Worm (Caenorhabditis elegans) whole organism, late embryonic: ENCODE measurements around the gene ddx-15.

ENCODE experiments used
- C08G9.2 ChIP-seq: sonication (generic microtip); optimal IDR thresholded peaks from 2 replicates; lab custom pipeline; 2016; ENCODE audit warnings: mild to moderate bottlenecking, missing genetic modification characterization, moderate library complexity, missing compliant biosample characterization
- F13H6.1 ChIP-seq: sonication (generic microtip); optimal IDR thresholded peaks from 2 replicates; lab custom pipeline; 2016; ENCODE audit warnings: missing genetic modification characterization, missing compliant biosample characterization
- K02D7.2 ChIP-seq: sonication (generic microtip); optimal IDR thresholded peaks from 2 replicates; lab custom pipeline; 2017; ENCODE audit warnings: mild to moderate bottlenecking, missing genetic modification characterization, missing compliant biosample characterization
- K09A11.1 ChIP-seq: sonication (generic microtip); optimal IDR thresholded peaks from 2 replicates; lab custom pipeline; 2017; ENCODE audit warnings: antibody characterized with exemption, mild to moderate bottlenecking, missing genetic modification characterization, missing compliant biosample characterization; ENCODE audit not compliant: insufficient read depth
- Y22D7AL.16 ChIP-seq: sonication (generic microtip); optimal IDR thresholded peaks from 2 replicates; lab custom pipeline; 2016; ENCODE audit warnings: missing genetic modification characterization, missing compliant biosample characterization
- ahr-1 ChIP-seq: sonication (generic microtip); optimal IDR thresholded peaks from 2 replicates; lab custom pipeline; 2016; ENCODE audit warnings: missing genetic modification characterization, missing compliant biosample characterization
- ama-1 ChIP-seq: fragments of 150-350 bp; optimal IDR thresholded peaks from 2 replicates; lab custom pipeline; 2014
- ceh-14 ChIP-seq: sonication (generic microtip); optimal IDR thresholded peaks from 2 replicates; lab custom pipeline; 2016; ENCODE audit warnings: missing genotype, missing genetic modification characterization, missing compliant biosample characterization
- ceh-19 ChIP-seq: fragments of 200-800 bp; sonication (Bioruptor generic); optimal IDR thresholded peaks from 2 replicates; lab custom pipeline; 2018; ENCODE audit warnings: mild to moderate bottlenecking, missing genetic modification characterization, missing compliant biosample characterization
- ceh-45 ChIP-seq: fragments of 200-800 bp; sonication (Bioruptor generic); IDR thresholded peaks from 2 replicates; pipeline ENCODE4 v1.3.6; 2022; ENCODE audit warnings: missing genetic modification reagents, missing genetic modification characterization, missing compliant biosample characterization
- ceh-48 ChIP-seq: sonication (generic microtip); optimal IDR thresholded peaks from 2 replicates; lab custom pipeline; 2016; ENCODE audit warnings: missing genetic modification characterization, inconsistent platforms, missing compliant biosample characterization
- che-1 ChIP-seq: sonication (generic microtip); optimal IDR thresholded peaks from 2 replicates; lab custom pipeline; 2016; ENCODE audit warnings: mild to moderate bottlenecking, missing genetic modification characterization, missing compliant biosample characterization
- ets-4 ChIP-seq: sonication (generic microtip); optimal IDR thresholded peaks from 2 replicates; lab custom pipeline; 2016; ENCODE audit warnings: missing genetic modification characterization, missing compliant biosample characterization
- eyg-1 ChIP-seq: sonication (generic microtip); optimal IDR thresholded peaks from 2 replicates; lab custom pipeline; 2016; ENCODE audit warnings: missing genotype, missing genetic modification characterization, missing compliant biosample characterization
- fax-1 ChIP-seq: sonication (generic microtip); optimal IDR thresholded peaks from 2 replicates; lab custom pipeline; 2016; ENCODE audit warnings: missing genotype, missing genetic modification characterization, missing compliant biosample characterization
- fkh-10 ChIP-seq: fragments of 150-350 bp; optimal IDR thresholded peaks from 2 replicates; lab custom pipeline; 2014; ENCODE audit warnings: missing biosample characterization, missing genetic modification reagents, missing genetic modification characterization
- hlh-15 ChIP-seq: sonication (generic microtip); optimal IDR thresholded peaks from 2 replicates; lab custom pipeline; 2016; ENCODE audit warnings: missing genetic modification characterization, missing compliant biosample characterization
- hlh-30 ChIP-seq: sonication (generic microtip); optimal IDR thresholded peaks from 2 replicates; lab custom pipeline; 2017; ENCODE audit warnings: antibody characterized with exemption, missing genetic modification characterization, missing compliant biosample characterization; ENCODE audit not compliant: insufficient read depth
- hlh-8 ChIP-seq: sonication (generic microtip); optimal IDR thresholded peaks from 2 replicates; lab custom pipeline; 2016; ENCODE audit warnings: missing genotype, missing genetic modification characterization, missing compliant biosample characterization
- lim-6 ChIP-seq: sonication (generic microtip); optimal IDR thresholded peaks from 2 replicates; lab custom pipeline; 2016; ENCODE audit warnings: missing genetic modification characterization, missing compliant biosample characterization
- mec-3 ChIP-seq: sonication (generic microtip); optimal IDR thresholded peaks from 2 replicates; lab custom pipeline; 2016; ENCODE audit warnings: borderline replicate concordance, missing genetic modification characterization, missing compliant biosample characterization
- nhr-11 ChIP-seq: fragments of 150-350 bp; optimal IDR thresholded peaks from 2 replicates; lab custom pipeline; 2014; ENCODE audit warnings: missing biosample characterization, missing genetic modification characterization
- nhr-232 ChIP-seq: sonication (generic microtip); optimal IDR thresholded peaks from 2 replicates; lab custom pipeline; 2016; ENCODE audit warnings: missing genetic modification characterization, missing compliant biosample characterization
- npax-4 ChIP-seq: sonication (generic microtip); optimal IDR thresholded peaks from 2 replicates; lab custom pipeline; 2016; ENCODE audit warnings: missing genetic modification characterization, missing compliant biosample characterization
- odd-2 ChIP-seq: sonication (generic microtip); optimal IDR thresholded peaks from 2 replicates; lab custom pipeline; 2017; ENCODE audit warnings: antibody characterized with exemption, mild to moderate bottlenecking, missing genetic modification characterization, missing compliant biosample characterization
- pag-3 ChIP-seq: sonication (generic microtip); optimal IDR thresholded peaks from 2 replicates; lab custom pipeline; 2016; ENCODE audit warnings: missing compliant biosample characterization, missing genetic modification characterization, borderline replicate concordance
- pax-1 ChIP-seq: fragments of 150-350 bp; optimal IDR thresholded peaks from 2 replicates; lab custom pipeline; 2014; ENCODE audit warnings: missing biosample characterization, missing genetic modification characterization
- pha-2 ChIP-seq: sonication (generic microtip); optimal IDR thresholded peaks from 2 replicates; lab custom pipeline; 2017; ENCODE audit warnings: mild to moderate bottlenecking, missing genetic modification characterization, missing compliant biosample characterization
- pqm-1 ChIP-seq: sonication (generic microtip); optimal IDR thresholded peaks from 2 replicates; lab custom pipeline; 2016; ENCODE audit warnings: missing genetic modification characterization, missing compliant biosample characterization
- sdc-2 ChIP-seq: sonication (generic microtip); optimal IDR thresholded peaks from 2 replicates; lab custom pipeline; 2016; ENCODE audit warnings: missing genotype, missing genetic modification characterization, missing compliant biosample characterization
- sox-2 ChIP-seq: fragments of 200-800 bp; sonication (Bioruptor generic); IDR thresholded peaks from 2 replicates; pipeline ENCODE4 v1.3.6; 2022; ENCODE audit warnings: missing genetic modification reagents, missing genetic modification characterization, missing compliant biosample characterization
- sox-4 ChIP-seq: sonication (generic microtip); optimal IDR thresholded peaks from 2 replicates; lab custom pipeline; 2017; ENCODE audit warnings: mild to moderate bottlenecking, missing genetic modification characterization, inconsistent platforms, missing compliant biosample characterization
- syd-9 ChIP-seq: sonication (generic microtip); optimal IDR thresholded peaks from 2 replicates; lab custom pipeline; 2016; ENCODE audit warnings: mild to moderate bottlenecking, missing genetic modification characterization, moderate library complexity, missing compliant biosample characterization
- tbx-7 ChIP-seq: sonication (generic microtip); optimal IDR thresholded peaks from 2 replicates; lab custom pipeline; 2016; ENCODE audit warnings: missing genotype, missing genetic modification characterization, missing compliant biosample characterization
- unc-55 ChIP-seq: sonication (generic microtip); optimal IDR thresholded peaks from 2 replicates; lab custom pipeline; 2017; ENCODE audit warnings: missing biosample characterization, missing genetic modification reagents, missing genetic modification characterization
- zip-5 ChIP-seq: sonication (generic microtip); optimal IDR thresholded peaks from 2 replicates; lab custom pipeline; 2016; ENCODE audit warnings: missing genetic modification characterization, missing compliant biosample characterization
- ztf-16 ChIP-seq: sonication (generic microtip); optimal IDR thresholded peaks from 2 replicates; lab custom pipeline; 2017; ENCODE audit warnings: missing genetic modification characterization, missing compliant biosample characterization

Gene ddx-15

ce11 chrIII:5586925-5587324 lies 4.6 kb downstream of the ddx-15 start, which contains the start of gene F56D2.2:
Gene F56D2.2, plus strand, starts transcription at chrIII:5587263.
- TF ChIP-seq ztf-16 (tag; lab: Kevin White, UChicago) = no peak
- TF ChIP-seq ceh-19 (GFP tag; lab: Kevin White, UChicago) = no peak
- TF ChIP-seq F13H6.1 (tag; lab: Kevin White, UChicago) = no peak
- no peak for TF ChIP-seq sdc-2
- TF ChIP-seq syd-9 (tag; lab: Kevin White, UChicago) = no peak
- no peak for TF ChIP-seq pag-3
- TF ChIP-seq eyg-1 = no peak
- TF ChIP-seq zip-5 = no peak
- TF ChIP-seq che-1 = no peak
- no peak for TF ChIP-seq hlh-15 (tag; lab: Kevin White, UChicago)
- no peak for TF ChIP-seq fkh-10 (GFP tag; lab: Kevin White, UChicago)
- TF ChIP-seq npax-4 (tag; lab: Kevin White, UChicago) = no peak
- no peak for TF ChIP-seq pqm-1
- TF ChIP-seq hlh-30 (tag; lab: Kevin White, UChicago) = no peak
- no peak for TF ChIP-seq sox-4
- TF ChIP-seq ama-1 (lab: Kevin White, UChicago) = no peak
- no peak for TF ChIP-seq K09A11.1
- TF ChIP-seq nhr-232 (tag; lab: Kevin White, UChicago) = no peak
- TF ChIP-seq hlh-8 = no peak
- no peak for TF ChIP-seq pha-2 (tag; lab: Kevin White, UChicago)

ce11 chrIII:5585711-5586110 lies 5.8 kb downstream of the ddx-15 start:
- TF ChIP-seq pqm-1 = no peak
- TF ChIP-seq nhr-11 (tag; lab: Kevin White, UChicago) = no peak
- TF ChIP-seq ceh-14 (tag; lab: Kevin White, UChicago) = no peak
- TF ChIP-seq ztf-16 (tag; lab: Kevin White, UChicago) = no peak
- TF ChIP-seq K02D7.2 (tag; lab: Kevin White, UChicago) = no peak
- TF ChIP-seq ceh-45 = no peak
- TF ChIP-seq C08G9.2 (tag; lab: Kevin White, UChicago) = no peak
- TF ChIP-seq ceh-48 (tag; lab: Kevin White, UChicago) = no peak
- TF ChIP-seq ahr-1 (tag; lab: Kevin White, UChicago) = no peak
- no peak for TF ChIP-seq Y22D7AL.16
- TF ChIP-seq odd-2 (tag; lab: Kevin White, UChicago) = no peak
- TF ChIP-seq hlh-15 (tag; lab: Kevin White, UChicago) = no peak
- no peak for TF ChIP-seq F13H6.1 (tag; lab: Kevin White, UChicago)
- no peak for TF ChIP-seq lim-6
- no peak for TF ChIP-seq syd-9 (tag; lab: Kevin White, UChicago)
- TF ChIP-seq sox-2 (GFP tag; lab: Robert Waterston, UW) = no peak

DNA sequence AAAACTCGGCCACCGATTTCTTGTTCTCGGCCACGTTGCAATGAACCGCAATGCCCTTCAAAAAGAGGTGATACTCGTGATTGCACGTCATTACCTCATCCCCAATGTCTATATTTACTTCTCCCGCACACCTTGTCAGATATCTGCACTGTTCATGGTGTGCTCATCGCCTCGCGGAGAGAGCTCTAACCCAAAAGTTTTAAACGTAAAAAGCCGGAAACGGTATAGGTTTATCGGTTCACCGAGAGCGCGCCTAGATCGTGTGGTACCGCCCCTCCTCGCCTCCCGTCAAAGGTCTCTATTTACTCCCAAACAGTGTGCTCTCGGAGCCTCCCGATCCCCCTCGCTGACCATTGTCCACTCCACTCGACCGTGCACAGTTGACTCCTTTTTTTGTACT lies 6.9 kb downstream of the ddx-15 start, which contains the start of gene F56D2.3:
F56D2.3 (plus strand) TSS at position 301 of the 400 bp plus-strand sequence.
- peak; percentile 1 for TF ChIP-seq ets-4
- TF ChIP-seq syd-9 (tag; lab: Kevin White, UChicago) = no peak
- peak; percentile 16 for TF ChIP-seq pax-1 (tag; lab: Kevin White, UChicago)

ce11 chrIII:5582766-5583165 lies 8.8 kb downstream of the ddx-15 start, which contains the start of the genes F56D2.8 and uev-2:
Gene F56D2.8, minus strand, starts transcription at chrIII:5582866.
Gene uev-2, plus strand, starts transcription at chrIII:5583125.
- TF ChIP-seq ceh-48 (tag; lab: Kevin White, UChicago) (no peak), ceh-14 (tag; lab: Kevin White, UChicago) (no peak), mec-3 (tag; lab: Kevin White, UChicago) (no peak), fax-1 (tag; lab: Kevin White, UChicago) (no peak), pha-2 (tag; lab: Kevin White, UChicago) (no peak), unc-55 (no peak), tbx-7 (tag; lab: Kevin White, UChicago) (no peak), pqm-1 (no peak)
